Worm (Caenorhabditis elegans): Measurements from ENCODE around the gene str-19.

DNA sequence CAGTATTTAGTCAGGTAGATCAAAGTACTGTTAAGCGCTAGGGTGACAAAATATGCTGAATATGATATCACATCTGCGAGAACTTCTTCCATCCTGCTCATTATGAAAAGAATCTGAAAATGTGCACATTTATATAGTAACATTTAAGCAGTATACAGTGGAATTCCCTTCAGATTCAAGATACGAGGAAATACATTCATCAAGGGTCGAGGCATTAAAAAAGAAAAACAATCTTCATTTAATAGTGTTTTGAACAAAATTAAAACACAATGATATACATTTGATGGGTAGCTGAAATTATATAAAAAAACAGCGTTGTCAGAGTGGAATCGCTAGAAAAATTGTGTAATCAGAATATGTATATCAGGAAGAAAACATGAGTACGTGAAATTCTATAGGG is 8.5 kb downstream of the str-19 start, which contains the start of gene str-27:
- TF ChIP-seq hnd-1 (tag; optimal IDR thresholded peaks at IDR 0.05) (no peak), hmg-4 (GFP tag; optimal IDR thresholded peaks at IDR 0.05) (no peak)
